Worm (Caenorhabditis elegans) whole organism, early embryonic: ENCODE results near the gene cnc-4.

Source experiments
- ama-1 ChIP-seq: fragments of 150-350 bp; optimal IDR thresholded peaks from 2 replicates; lab custom pipeline; 2014
- ets-7 ChIP-seq: sonication (generic microtip); optimal IDR thresholded peaks from 2 replicates; lab custom pipeline; 2016; ENCODE audit warnings: missing genotype, missing genetic modification characterization, missing compliant biosample characterization

ce11 chrV:1467444-1467843, 20.4 kb downstream of the cnc-4 start, which contains the start of gene gid-8:
- no peak for TF ChIP-seq ama-1 (lab: Kevin White, UChicago)
- no peak for TF ChIP-seq ets-7
